Comparison of ENCODE assay signal across 1 fruit fly cellular context in the genomic region with DNA sequence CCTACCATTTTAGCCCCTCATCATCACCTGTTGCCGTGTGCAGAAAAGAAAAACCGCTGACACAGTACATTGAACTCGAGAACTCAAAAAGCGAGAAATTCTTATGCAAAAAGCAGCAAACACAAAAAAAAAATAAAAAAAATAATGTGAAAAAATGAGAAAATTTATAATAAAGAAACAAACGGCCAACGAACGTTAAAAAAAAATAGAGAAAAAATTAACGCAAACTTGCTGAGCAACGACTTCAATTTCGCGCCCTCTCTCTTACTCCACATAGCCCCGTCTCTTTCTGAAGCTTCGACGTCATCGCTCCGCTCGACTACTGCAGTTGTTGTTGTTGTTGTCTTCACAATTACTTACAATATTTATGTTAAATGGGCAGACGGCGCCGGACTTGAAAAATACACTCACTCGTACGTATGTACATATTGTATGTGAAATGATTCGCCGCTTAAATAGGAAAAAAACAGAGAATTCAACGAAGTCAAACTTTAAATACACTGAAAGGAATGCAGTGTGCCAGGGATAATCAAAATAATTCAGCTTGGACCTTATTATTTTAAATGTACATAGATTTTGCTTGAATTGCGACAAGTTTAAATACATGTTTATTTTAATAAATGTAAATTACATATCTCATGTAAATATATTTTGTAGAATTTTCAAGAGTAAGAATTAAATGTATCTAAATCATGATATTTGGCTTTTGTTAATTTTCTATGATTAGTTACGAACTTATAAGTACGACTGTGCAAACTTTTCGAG.
TF ChIP-seq lines count a peak whose summit lies in the region.

No protein-coding gene starts in this region.

TF ChIP-seq in whole organism, embryonic, 481 proteins besides CTCF, POLR2A, EP300 and RAD21 (continued from another document):
- no peak for TF ChIP-seq CG3838 (GFP tag; optimal IDR thresholded peaks at IDR 0.05; lab: Kevin White, UChicago)
- TF ChIP-seq disco-r (GFP tag; optimal IDR thresholded peaks at IDR 0.05; lab: Kevin White, UChicago) = no peak
- peak; percentile 22 for TF ChIP-seq gem (tag; optimal IDR thresholded peaks at IDR 0.05; lab: Kevin White, UChicago)
- TF ChIP-seq D19A (tag; optimal IDR thresholded peaks at IDR 0.05; lab: Kevin White, UChicago) = peak; percentile 2
- no peak for TF ChIP-seq CG17912 (GFP tag; optimal IDR thresholded peaks at IDR 0.05; lab: Kevin White, UChicago)
- no peak for TF ChIP-seq CG14014 (GFP tag; IDR thresholded peaks at IDR 0.05; lab: Robert Waterston, UW)
- TF ChIP-seq Bteb2 (GFP tag; optimal IDR thresholded peaks at IDR 0.05; lab: Kevin White, UChicago) = no peak
- peak; percentile 9 for TF ChIP-seq Blimp-1 (GFP tag; optimal IDR thresholded peaks at IDR 0.05; lab: Kevin White, UChicago)
